Fruit fly (Drosophila melanogaster): ENCODE results near the gene Septin4.

Gene Septin4

dm6 chrX:16644535-16645131, 50.3 kb downstream of the Septin4 start (continued):
- TF ChIP-seq CG10274 (GFP tag; optimal IDR thresholded peaks at IDR 0.05) (no peak), zen (tag; optimal IDR thresholded peaks at IDR 0.05) (peak; percentile 52), CG3838 (GFP tag; optimal IDR thresholded peaks at IDR 0.05) (peak; percentile 53), lola (GFP tag; optimal IDR thresholded peaks at IDR 0.05) (peak in 1 of 3 experiments; percentile 22), CG14965 (GFP tag; optimal IDR thresholded peaks at IDR 0.05; ENCODE audit: borderline replicate concordance) (no peak), CG10565 (GFP tag; optimal IDR thresholded peaks at IDR 0.05) (no peak), CG6272 (GFP tag; IDR thresholded peaks at IDR 0.05) (no peak), Gsc (GFP tag; IDR thresholded peaks at IDR 0.05) (no peak), Dp (GFP tag; optimal IDR thresholded peaks at IDR 0.05) (no peak), lov (optimal IDR thresholded peaks at IDR 0.05) (no peak), lov (GFP tag; IDR thresholded peaks at IDR 0.05) (no peak), hth (optimal IDR thresholded peaks at IDR 0.05) (no peak), CG11247 (GFP tag; IDR thresholded peaks at IDR 0.05) (no peak), CG2199 (GFP tag; IDR thresholded peaks at IDR 0.05) (peak; percentile 73; the same call in 2 of the 3 replicates), kah (GFP tag; optimal IDR thresholded peaks at IDR 0.05) (peak; percentile 44), tx (GFP tag; optimal IDR thresholded peaks at IDR 0.05) (no peak), chm (GFP tag; IDR thresholded peaks at IDR 0.05) (peak; percentile 80), Rx (GFP tag; IDR thresholded peaks at IDR 0.05) (no peak), CG3065 (GFP tag; optimal IDR thresholded peaks at IDR 0.05) (no peak), Hand (GFP tag; optimal IDR thresholded peaks at IDR 0.05) (no peak), sd (tag; optimal IDR thresholded peaks at IDR 0.05) (peak; percentile 36), CrebB (tag; optimal IDR thresholded peaks at IDR 0.05) (peak; percentile 60), usp (GFP tag; optimal IDR thresholded peaks at IDR 0.05) (no peak), Usf (GFP tag; optimal IDR thresholded peaks at IDR 0.05) (no peak), Doc3 (GFP tag; IDR thresholded peaks at IDR 0.05; ENCODE audit: partially characterized antibody) (no peak), CG12744 (GFP tag; optimal IDR thresholded peaks at IDR 0.05) (no peak), BtbVII (GFP tag; optimal IDR thresholded peaks at IDR 0.05) (no peak), bcd (GFP tag; optimal IDR thresholded peaks at IDR 0.05) (peak; percentile 28), ato (GFP tag; IDR thresholded peaks at IDR 0.05; ENCODE audit: partially characterized antibody) (no peak), Hr39 (optimal IDR thresholded peaks at IDR 0.05) (no peak), CG3281 (GFP tag; optimal IDR thresholded peaks at IDR 0.05) (no peak), cwo (GFP tag; optimal IDR thresholded peaks at IDR 0.05) (peak; percentile 7), CG1792 (GFP tag; optimal IDR thresholded peaks at IDR 0.05) (no peak), B-H2 (GFP tag; optimal IDR thresholded peaks at IDR 0.05) (no peak), ap (GFP tag; IDR thresholded peaks at IDR 0.05) (no peak), gsb (GFP tag; IDR thresholded peaks at IDR 0.05) (no peak), Dip3 (GFP tag; optimal IDR thresholded peaks at IDR 0.05) (no peak), pzg (GFP tag; optimal IDR thresholded peaks at IDR 0.05) (no peak), ab (GFP tag; optimal IDR thresholded peaks at IDR 0.05) (no peak), CG30020 (tag; optimal IDR thresholded peaks at IDR 0.05) (no peak), CG2202 (tag; optimal IDR thresholded peaks at IDR 0.05) (peak; percentile 64), crol (GFP tag; IDR thresholded peaks at IDR 0.05) (no peak), Antp (GFP tag; optimal IDR thresholded peaks at IDR 0.05) (no peak), CG7556 (GFP tag; optimal IDR thresholded peaks at IDR 0.05) (peak; percentile 43), ac (GFP tag; optimal IDR thresholded peaks at IDR 0.05) (peak; percentile 74), Eip74EF (GFP tag; optimal IDR thresholded peaks at IDR 0.05) (no peak), crc (GFP tag; optimal IDR thresholded peaks at IDR 0.05) (no peak), E2f2 (GFP tag; IDR thresholded peaks at IDR 0.05) (peak; percentile 29; the same call in 1 of the 2 replicates), vnd (GFP tag; IDR thresholded peaks at IDR 0.05; ENCODE audit: partially characterized antibody) (no peak), CG5953 (GFP tag; IDR thresholded peaks at IDR 0.05) (0 out of 2 replicates have a peak, but pooled peaks have one; percentile 37), D19B (GFP tag; optimal IDR thresholded peaks at IDR 0.05) (no peak)

Data from whole organism, embryonic.